Worm (Caenorhabditis elegans): ENCODE data around the gene gadr-2.

Gene gadr-2

ce11 chrIV:9485040-9485439 is at the start of gene gadr-2:
gadr-2 (minus strand) TSS chrIV:9485140.
- TF ChIP-seq nhr-28 (tag; optimal IDR thresholded peaks at IDR 0.05): no peak
- TF ChIP-seq nhr-237 (tag; optimal IDR thresholded peaks at IDR 0.05): no peak
- no peak for TF ChIP-seq mep-1 (tag; optimal IDR thresholded peaks at IDR 0.05)
- TF ChIP-seq ztf-11 (tag; optimal IDR thresholded peaks at IDR 0.05): no peak
- TF ChIP-seq drap-1 (GFP tag; optimal IDR thresholded peaks at IDR 0.05): no peak
- no peak for TF ChIP-seq unc-39 (tag; optimal IDR thresholded peaks at IDR 0.05)
- TF ChIP-seq cnd-1 (tag; optimal IDR thresholded peaks at IDR 0.05): no peak
- no peak for TF ChIP-seq blmp-1 (tag; optimal IDR thresholded peaks at IDR 0.05)
- no peak for TF ChIP-seq ham-2 (GFP tag; optimal IDR thresholded peaks at IDR 0.05)
- TF ChIP-seq snpc-4 (tag; optimal IDR thresholded peaks at IDR 0.05): no peak

ce11 chrIV:9534342-9534741 is 49.4 kb upstream of the gadr-2 start:
- TF ChIP-seq zip-8 (tag; optimal IDR thresholded peaks at IDR 0.05): no peak
- no peak for TF ChIP-seq hlh-1 (tag; optimal IDR thresholded peaks at IDR 0.05)
- no peak for TF ChIP-seq ces-1 (GFP tag; optimal IDR thresholded peaks at IDR 0.05)
- TF ChIP-seq flh-1 (GFP tag; optimal IDR thresholded peaks at IDR 0.05): no peak
- no peak for TF ChIP-seq sptf-1 (tag; optimal IDR thresholded peaks at IDR 0.05)
- TF ChIP-seq unc-62 (GFP tag; optimal IDR thresholded peaks at IDR 0.05): no peak
- TF ChIP-seq pha-4 (tag; optimal IDR thresholded peaks at IDR 0.05): no peak
- TF ChIP-seq ceh-43 (GFP tag; optimal IDR thresholded peaks at IDR 0.05): no peak
- no peak for TF ChIP-seq nhr-28 (tag; optimal IDR thresholded peaks at IDR 0.05)
- no peak for TF ChIP-seq elt-1 (tag; optimal IDR thresholded peaks at IDR 0.05; ENCODE audit: borderline replicate concordance, insufficient read depth)

ce11 chrIV:9533071-9533470 is 48.1 kb upstream of the gadr-2 start, which contains the start of gene F56H11.2:
F56H11.2 (minus strand) TSS chrIV:9533171.
- no peak for TF ChIP-seq nhr-76 (tag; optimal IDR thresholded peaks at IDR 0.05)
- no peak for TF ChIP-seq unc-120 (tag; optimal IDR thresholded peaks at IDR 0.05; ENCODE audit: poor library complexity, severe bottlenecking)
- no peak for TF ChIP-seq hlh-1 (tag; optimal IDR thresholded peaks at IDR 0.05)
- no peak for TF ChIP-seq mls-2 (tag; optimal IDR thresholded peaks at IDR 0.05)

ce11 chrIV:9530768-9531167 is 45.8 kb upstream of the gadr-2 start:
- TF ChIP-seq blmp-1 (tag; optimal IDR thresholded peaks at IDR 0.05) (no peak), cnd-1 (tag; optimal IDR thresholded peaks at IDR 0.05) (no peak), unc-120 (tag; optimal IDR thresholded peaks at IDR 0.05; ENCODE audit: poor library complexity, severe bottlenecking) (no peak), ces-1 (GFP tag; optimal IDR thresholded peaks at IDR 0.05) (no peak), snpc-4 (tag; optimal IDR thresholded peaks at IDR 0.05) (no peak), lsy-2 (tag; optimal IDR thresholded peaks at IDR 0.05) (no peak), lin-32 (GFP tag; optimal IDR thresholded peaks at IDR 0.05) (no peak), lin-13 (tag; optimal IDR thresholded peaks at IDR 0.05) (no peak), bed-3 (GFP tag; optimal IDR thresholded peaks at IDR 0.05) (no peak), M03D4.4 (tag; optimal IDR thresholded peaks at IDR 0.05) (no peak), pha-4 (tag; optimal IDR thresholded peaks at IDR 0.05) (no peak)

- TF ChIP-seq ztf-11 (tag; optimal IDR thresholded peaks at IDR 0.05): no peak
- no peak for TF ChIP-seq nhr-2 (tag; optimal IDR thresholded peaks at IDR 0.05)
- no peak for TF ChIP-seq bed-3 (GFP tag; optimal IDR thresholded peaks at IDR 0.05)
- no peak for TF ChIP-seq mls-2 (tag; optimal IDR thresholded peaks at IDR 0.05)
- TF ChIP-seq nhr-28 (tag; optimal IDR thresholded peaks at IDR 0.05): no peak
- TF ChIP-seq lin-32 (GFP tag; optimal IDR thresholded peaks at IDR 0.05): no peak
- TF ChIP-seq lsy-2 (tag; optimal IDR thresholded peaks at IDR 0.05): no peak
- TF ChIP-seq pha-4 (tag; optimal IDR thresholded peaks at IDR 0.05): no peak
- no peak for TF ChIP-seq lin-13 (tag; optimal IDR thresholded peaks at IDR 0.05)
- TF ChIP-seq ces-1 (GFP tag; optimal IDR thresholded peaks at IDR 0.05): no peak
- TF ChIP-seq M03D4.4 (tag; optimal IDR thresholded peaks at IDR 0.05): no peak
- no peak for TF ChIP-seq elt-3 (tag; optimal IDR thresholded peaks at IDR 0.05)
- TF ChIP-seq unc-62 (GFP tag; optimal IDR thresholded peaks at IDR 0.05): no peak
- TF ChIP-seq zip-8 (tag; optimal IDR thresholded peaks at IDR 0.05): no peak
- TF ChIP-seq sem-2 (GFP tag; optimal IDR thresholded peaks at IDR 0.05): no peak
These were observed 44.7 kb upstream of the gadr-2 start, which contains the start of gene elo-7 for ce11 chrIV:9529647-9530046. elo-7 (plus strand) TSS chrIV:9529947.

ce11 chrIV:9527002-9527401 is 42.1 kb upstream of the gadr-2 start:
- TF ChIP-seq mls-2 (tag; optimal IDR thresholded peaks at IDR 0.05): no peak
- TF ChIP-seq ceh-83 (GFP tag; optimal IDR thresholded peaks at IDR 0.05): no peak
- no peak for TF ChIP-seq ztf-11 (tag; optimal IDR thresholded peaks at IDR 0.05)
- TF ChIP-seq drap-1 (GFP tag; optimal IDR thresholded peaks at IDR 0.05): no peak
- TF ChIP-seq hlh-1 (tag; optimal IDR thresholded peaks at IDR 0.05): no peak
- no peak for TF ChIP-seq cnd-1 (tag; optimal IDR thresholded peaks at IDR 0.05)
- no peak for TF ChIP-seq nhr-237 (tag; optimal IDR thresholded peaks at IDR 0.05)
- no peak for TF ChIP-seq bed-3 (GFP tag; optimal IDR thresholded peaks at IDR 0.05)
- TF ChIP-seq nhr-28 (tag; optimal IDR thresholded peaks at IDR 0.05): no peak
- no peak for TF ChIP-seq unc-39 (tag; optimal IDR thresholded peaks at IDR 0.05)
- no peak for TF ChIP-seq zip-8 (tag; optimal IDR thresholded peaks at IDR 0.05)
- TF ChIP-seq elt-1 (tag; optimal IDR thresholded peaks at IDR 0.05; ENCODE audit: borderline replicate concordance, insufficient read depth): no peak
- no peak for TF ChIP-seq lin-13 (tag; optimal IDR thresholded peaks at IDR 0.05)

All from whole organism, mixed stage, embryonic.